Worm (Caenorhabditis elegans) whole organism, L2 larva: Measurements from ENCODE around the gene F55G1.15.

Experiments used
- C34F6.9 ChIP-seq: fragments of 150-350 bp; optimal IDR thresholded peaks from 2 replicates; lab custom pipeline; 2014; ENCODE audit warnings: missing biosample characterization, missing genetic modification characterization
- F13H6.1 ChIP-seq: sonication (generic microtip); optimal IDR thresholded peaks from 2 replicates; lab custom pipeline; 2016; ENCODE audit warnings: missing genetic modification characterization, missing compliant biosample characterization
- R02D3.7 ChIP-seq: fragments of 150-350 bp; optimal IDR thresholded peaks from 2 replicates; lab custom pipeline; 2014; ENCODE audit warnings: missing biosample characterization, missing genetic modification characterization
- Y55F3AM.14 ChIP-seq: fragments of 200-800 bp; sonication (Bioruptor generic); optimal IDR thresholded peaks from 2 replicates; lab custom pipeline; 2018; ENCODE audit warnings: mild to moderate bottlenecking, missing genetic modification characterization, missing compliant biosample characterization
- ZK546.5 ChIP-seq: sonication (generic microtip); optimal IDR thresholded peaks from 2 replicates; lab custom pipeline; 2017; ENCODE audit warnings: missing biosample characterization, missing genetic modification characterization
- alr-1 ChIP-seq: fragments of 150-350 bp; optimal IDR thresholded peaks from 2 replicates; lab custom pipeline; 2014; ENCODE audit warnings: missing biosample characterization, missing genetic modification characterization
- aly-2 ChIP-seq: fragments of 150-350 bp; optimal IDR thresholded peaks from 2 replicates; lab custom pipeline; 2014; ENCODE audit warnings: missing biosample characterization, missing genetic modification characterization
- ama-1 ChIP-seq: fragments of 150-350 bp; optimal IDR thresholded peaks from 2 replicates; lab custom pipeline; 2018; ENCODE audit warnings: inconsistent platforms
- blmp-1 ChIP-seq: sonication (generic microtip); optimal IDR thresholded peaks from 2 replicates; lab custom pipeline; 2017; ENCODE audit warnings: missing genetic modification characterization, mild to moderate bottlenecking, missing compliant biosample characterization, antibody characterized with exemption, moderate library complexity; ENCODE audit not compliant: insufficient read depth
- ceh-16 ChIP-seq: fragments of 150-350 bp; optimal IDR thresholded peaks from 2 replicates; lab custom pipeline; 2014; ENCODE audit warnings: missing biosample characterization, missing genetic modification characterization
- ceh-82 ChIP-seq: fragments of 150-350 bp; optimal IDR thresholded peaks from 2 replicates; lab custom pipeline; 2014; ENCODE audit warnings: missing biosample characterization, missing genetic modification characterization
- crh-2 ChIP-seq: sonication (generic microtip); optimal IDR thresholded peaks from 2 replicates; lab custom pipeline; 2017; ENCODE audit warnings: missing biosample characterization, missing genetic modification characterization
- dmd-4 ChIP-seq: sonication (generic microtip); optimal IDR thresholded peaks from 2 replicates; lab custom pipeline; 2017; ENCODE audit warnings: missing biosample characterization, missing genetic modification characterization
- egl-27 ChIP-seq: sonication (generic microtip); optimal IDR thresholded peaks from 3 replicates; lab custom pipeline; 2017; ENCODE audit warnings: missing biosample characterization, missing genetic modification reagents, missing genetic modification characterization
- elt-1 ChIP-seq: fragments of 150-350 bp; optimal IDR thresholded peaks from 2 replicates; lab custom pipeline; 2014; ENCODE audit warnings: missing biosample characterization, missing genetic modification characterization
- elt-3 ChIP-seq: sonication (generic microtip); optimal IDR thresholded peaks from 2 replicates; lab custom pipeline; 2017; ENCODE audit warnings: missing biosample characterization, missing genetic modification characterization
- fos-1 ChIP-seq: fragments of 150-350 bp; optimal IDR thresholded peaks from 2 replicates; lab custom pipeline; 2014; ENCODE audit warnings: missing biosample characterization, missing genetic modification characterization
- gmeb-1 ChIP-seq: fragments of 150-350 bp; optimal IDR thresholded peaks from 2 replicates; lab custom pipeline; 2014; ENCODE audit warnings: missing biosample characterization, missing genetic modification characterization
- lin-11 ChIP-seq: fragments of 150-350 bp; sonication (generic microtip); optimal IDR thresholded peaks from 2 replicates; lab custom pipeline; 2014; ENCODE audit warnings: missing biosample characterization, missing genetic modification characterization, inconsistent platforms, mixed read lengths
- lin-13 ChIP-seq: fragments of 150-350 bp; optimal IDR thresholded peaks from 2 replicates; lab custom pipeline; 2014; ENCODE audit warnings: missing biosample characterization, missing genetic modification reagents, missing genetic modification characterization
- lin-39 ChIP-seq: fragments of 150-350 bp; optimal IDR thresholded peaks from 2 replicates; lab custom pipeline; 2014; ENCODE audit warnings: missing biosample characterization, missing genetic modification reagents, missing genetic modification characterization
- lsy-2 ChIP-seq, 2 experiments: fragments of 150-350 bp in 1 of 2; sonication (generic microtip) in 1 of 2; optimal IDR thresholded peaks; 2 replicates each; lab custom pipeline; 2014 to 2017; ENCODE audit warnings: missing biosample characterization in 2 of 2, missing genetic modification characterization in 2 of 2
- mab-5 ChIP-seq: fragments of 150-350 bp; optimal IDR thresholded peaks from 2 replicates; lab custom pipeline; 2014; ENCODE audit warnings: missing biosample characterization, missing genetic modification characterization
- mbf-1 ChIP-seq: sonication (generic microtip); optimal IDR thresholded peaks from 2 replicates; lab custom pipeline; 2017; ENCODE audit warnings: missing biosample characterization, missing genetic modification characterization
- mdl-1 ChIP-seq, 2 experiments: fragments of 150-350 bp in 1 of 2; sonication (generic microtip) in 1 of 2; optimal IDR thresholded peaks; 2 replicates each; lab custom pipeline; 2017; ENCODE audit warnings: missing biosample characterization in 2 of 2, missing genetic modification characterization in 2 of 2
- nhr-10 ChIP-seq: sonication (generic microtip); optimal IDR thresholded peaks from 2 replicates; lab custom pipeline; 2017; ENCODE audit warnings: missing biosample characterization, missing genetic modification characterization
- nhr-11 ChIP-seq: fragments of 150-350 bp; optimal IDR thresholded peaks from 2 replicates; lab custom pipeline; 2014; ENCODE audit warnings: missing biosample characterization, missing genetic modification characterization
- nhr-12 ChIP-seq: fragments of 150-350 bp; optimal IDR thresholded peaks from 2 replicates; lab custom pipeline; 2014; ENCODE audit warnings: missing biosample characterization, missing genetic modification characterization
- nhr-129 ChIP-seq: fragments of 150-350 bp; optimal IDR thresholded peaks from 2 replicates; lab custom pipeline; 2014; ENCODE audit warnings: missing biosample characterization, missing genetic modification characterization
- nhr-21 ChIP-seq: fragments of 150-350 bp; optimal IDR thresholded peaks from 2 replicates; lab custom pipeline; 2014; ENCODE audit warnings: missing biosample characterization, missing genetic modification characterization
- nhr-23 ChIP-seq: fragments of 150-350 bp; optimal IDR thresholded peaks from 2 replicates; lab custom pipeline; 2014; ENCODE audit warnings: missing biosample characterization, missing genetic modification reagents, missing genetic modification characterization
- nhr-237 ChIP-seq: fragments of 150-350 bp; optimal IDR thresholded peaks from 2 replicates; lab custom pipeline; 2014; ENCODE audit warnings: missing biosample characterization, missing genetic modification characterization
- nhr-25 ChIP-seq: fragments of 150-350 bp; sonication (generic microtip); optimal IDR thresholded peaks from 3 replicates; lab custom pipeline; 2014; ENCODE audit warnings: missing biosample characterization, missing genetic modification characterization
- nhr-6 ChIP-seq: fragments of 150-350 bp; optimal IDR thresholded peaks from 2 replicates; lab custom pipeline; 2014; ENCODE audit warnings: missing biosample characterization, missing genetic modification characterization
- nhr-77 ChIP-seq: fragments of 150-350 bp; optimal IDR thresholded peaks from 2 replicates; lab custom pipeline; 2014; ENCODE audit warnings: missing biosample characterization, missing genetic modification characterization
- peb-1 ChIP-seq: fragments of 150-350 bp; optimal IDR thresholded peaks from 2 replicates; lab custom pipeline; 2014; ENCODE audit warnings: missing biosample characterization, missing genetic modification characterization
- sem-4 ChIP-seq: fragments of 150-350 bp; optimal IDR thresholded peaks from 2 replicates; lab custom pipeline; 2014; ENCODE audit warnings: missing biosample characterization, missing genetic modification reagents, missing genetic modification characterization
- skn-1 ChIP-seq: sonication (generic microtip); optimal IDR thresholded peaks from 2 replicates; lab custom pipeline; 2017; ENCODE audit warnings: missing biosample characterization, missing genetic modification characterization
- sma-3 ChIP-seq: sonication (generic microtip); optimal IDR thresholded peaks from 2 replicates; lab custom pipeline; 2016; ENCODE audit warnings: missing genetic modification reagents, missing genetic modification characterization, missing compliant biosample characterization
- sma-9 ChIP-seq, 2 experiments: fragments of 150-350 bp in 1 of 2; sonication (generic microtip) in 1 of 2; optimal IDR thresholded peaks; 2 replicates each; lab custom pipeline; 2014 to 2016; ENCODE audit warnings: missing genetic modification characterization in 2 of 2, mild to moderate bottlenecking in 1 of 2, missing biosample characterization in 1 of 2, missing compliant biosample characterization in 1 of 2, missing genetic modification reagents in 1 of 2, moderate library complexity in 1 of 2
- snpc-4 ChIP-seq: fragments of 150-350 bp; optimal IDR thresholded peaks from 2 replicates; lab custom pipeline; 2014; ENCODE audit warnings: missing biosample characterization, missing genetic modification characterization
- unc-39 ChIP-seq: fragments of 150-350 bp; optimal IDR thresholded peaks from 2 replicates; lab custom pipeline; 2014; ENCODE audit warnings: missing biosample characterization, missing genetic modification characterization
- unc-55 ChIP-seq: fragments of 150-350 bp; sonication (generic microtip); optimal IDR thresholded peaks from 3 replicates; lab custom pipeline; 2014; ENCODE audit warnings: missing biosample characterization, missing genetic modification reagents, missing genetic modification characterization
- unc-62 ChIP-seq: fragments of 150-350 bp; optimal IDR thresholded peaks from 2 replicates; lab custom pipeline; 2014; ENCODE audit warnings: missing biosample characterization, missing genetic modification reagents, missing genetic modification characterization
- zag-1 ChIP-seq: fragments of 150-350 bp; optimal IDR thresholded peaks from 2 replicates; lab custom pipeline; 2014; ENCODE audit warnings: missing biosample characterization, missing genetic modification characterization
- ztf-1 ChIP-seq: fragments of 200-800 bp; sonication (Bioruptor generic); conservative IDR thresholded peaks from 2 replicates; pipeline ENCODE4 v1.3.6; 2022; ENCODE audit warnings: missing genetic modification characterization, missing compliant biosample characterization
- ztf-11 ChIP-seq: sonication (generic microtip); optimal IDR thresholded peaks from 2 replicates; lab custom pipeline; 2017; ENCODE audit warnings: missing biosample characterization, missing genetic modification characterization
- ztf-4 ChIP-seq: fragments of 150-350 bp; optimal IDR thresholded peaks from 2 replicates; lab custom pipeline; 2014; ENCODE audit warnings: missing biosample characterization, missing genetic modification characterization

Gene F55G1.15

ce11 chrIV:7507841-7508509, 6.7 kb upstream of the F55G1.15 start, which contains the start of the genes vdac-1 and R05G6.5:
Gene vdac-1, minus strand, starts transcription at chrIV:7507891.
Gene R05G6.5, plus strand, starts transcription at chrIV:7508367.
- TF ChIP-seq ZK546.5 (tag; lab: Kevin White, UChicago): no peak
- no peak for TF ChIP-seq ztf-1 (GFP tag; lab: Robert Waterston, UW)
- peak; percentile 88 for TF ChIP-seq fos-1
- peak; percentile 81 for TF ChIP-seq F13H6.1
- TF ChIP-seq nhr-21 (tag; lab: Kevin White, UChicago): peak; percentile 74
- TF ChIP-seq nhr-25: peak; percentile 77
- TF ChIP-seq nhr-237 (tag; lab: Kevin White, UChicago): no peak
- peak; percentile 59 for TF ChIP-seq sma-9 (GFP tag; optimal IDR thresholded peaks at IDR 0.05; lab: Kevin White, UChicago)
- no peak for TF ChIP-seq sma-9 (tag; optimal IDR thresholded peaks at IDR 0.05; lab: Kevin White, UChicago)
- TF ChIP-seq elt-1 (tag; lab: Kevin White, UChicago): no peak
- TF ChIP-seq R02D3.7 (tag; lab: Kevin White, UChicago): no peak
- TF ChIP-seq C34F6.9: peak; percentile 77
- TF ChIP-seq elt-3 (tag; lab: Kevin White, UChicago): no peak
- TF ChIP-seq ceh-82 (tag; lab: Kevin White, UChicago): no peak
- TF ChIP-seq mab-5 (tag; lab: Kevin White, UChicago): no peak
- TF ChIP-seq unc-55 (GFP tag; lab: Kevin White, UChicago): peak; percentile 85
- no peak for TF ChIP-seq dmd-4 (tag; lab: Kevin White, UChicago)
- TF ChIP-seq snpc-4 (tag; lab: Kevin White, UChicago): peak; percentile 44
- TF ChIP-seq skn-1 (tag; lab: Kevin White, UChicago): no peak
- peak; percentile 80 for TF ChIP-seq lin-13
- TF ChIP-seq ama-1 (lab: Kevin White, UChicago): peak; percentile 80
- no peak for TF ChIP-seq aly-2 (tag; lab: Kevin White, UChicago)
- TF ChIP-seq nhr-129 (tag; lab: Kevin White, UChicago): peak; percentile 87
- no peak for TF ChIP-seq peb-1 (tag; lab: Kevin White, UChicago)
- TF ChIP-seq sma-3 (GFP tag; lab: Kevin White, UChicago): peak; percentile 86
- no peak for TF ChIP-seq Y55F3AM.14 (GFP tag; lab: Kevin White, UChicago)
- peak; percentile 57 for TF ChIP-seq blmp-1 (tag; lab: Kevin White, UChicago)
- peak; percentile 70 for TF ChIP-seq zag-1 (tag; lab: Kevin White, UChicago)
- no peak for TF ChIP-seq nhr-11 (tag; lab: Kevin White, UChicago)
- no peak for TF ChIP-seq unc-62 (GFP tag; lab: Kevin White, UChicago)
- peak; percentile 42 for TF ChIP-seq egl-27 (tag; lab: Kevin White, UChicago)
- TF ChIP-seq lin-39 (tag; lab: Kevin White, UChicago): no peak
- peak; percentile 49 to 86 for TF ChIP-seq lsy-2 (tag; optimal IDR thresholded peaks at IDR 0.05; lab: Kevin White, UChicago)
- TF ChIP-seq nhr-23 (tag; lab: Kevin White, UChicago): no peak
- TF ChIP-seq nhr-77: no peak
- no peak for TF ChIP-seq alr-1 (tag; lab: Kevin White, UChicago)
- TF ChIP-seq mbf-1 (tag; lab: Kevin White, UChicago): no peak
- TF ChIP-seq ztf-4 (tag; lab: Kevin White, UChicago): peak; percentile 51
- no peak for TF ChIP-seq nhr-10 (tag; lab: Kevin White, UChicago)
- no peak for TF ChIP-seq unc-39 (tag; lab: Kevin White, UChicago)
- TF ChIP-seq lin-11 (tag; lab: Kevin White, UChicago): peak; percentile 57
- TF ChIP-seq nhr-12 (tag; lab: Kevin White, UChicago): no peak
- peak; percentile 25 for TF ChIP-seq nhr-6 (tag; lab: Kevin White, UChicago)
- TF ChIP-seq ztf-11 (tag; lab: Kevin White, UChicago): no peak
- peak; percentile 16 to 61 for TF ChIP-seq mdl-1 (tag; optimal IDR thresholded peaks at IDR 0.05; lab: Kevin White, UChicago)
- peak; percentile 27 for TF ChIP-seq ceh-16 (tag; lab: Kevin White, UChicago)
- TF ChIP-seq sem-4 (tag; lab: Kevin White, UChicago): peak; percentile 42
- peak; percentile 89 for TF ChIP-seq gmeb-1 (tag; lab: Kevin White, UChicago)
- peak; percentile 92 for TF ChIP-seq crh-2 (tag; lab: Kevin White, UChicago)
